Worm (Caenorhabditis elegans): ENCODE results near the gene Y105C5B.5.

The Y105C5B.5 gene

DNA sequence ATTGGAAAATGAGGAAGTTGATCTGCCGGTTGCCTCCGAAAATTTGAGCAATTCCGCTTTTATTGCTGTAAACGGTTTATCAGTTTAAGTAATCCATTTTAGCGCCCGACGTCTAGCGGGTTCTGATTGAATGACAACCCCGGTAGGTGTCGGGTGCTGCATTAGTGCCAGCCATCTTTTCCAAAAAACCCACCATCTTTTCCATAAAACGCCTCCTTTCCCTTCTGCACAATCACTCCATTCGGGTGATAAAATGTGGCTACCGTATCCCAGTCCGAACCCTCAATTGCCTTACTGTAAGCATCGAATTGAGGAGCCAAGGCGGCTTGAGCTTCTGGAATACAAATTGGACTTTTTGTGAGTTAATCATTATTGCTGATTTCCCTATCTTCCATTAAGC lies 867 bp downstream of the Y105C5B.5 start:
- TF ChIP-seq mep-1 (tag; optimal IDR thresholded peaks at IDR 0.05) (no peak), nhr-2 (tag; optimal IDR thresholded peaks at IDR 0.05) (no peak), ceh-83 (GFP tag; optimal IDR thresholded peaks at IDR 0.05) (no peak), bed-3 (GFP tag; optimal IDR thresholded peaks at IDR 0.05) (no peak), hlh-1 (tag; optimal IDR thresholded peaks at IDR 0.05) (no peak), drap-1 (GFP tag; optimal IDR thresholded peaks at IDR 0.05) (no peak), elt-3 (tag; optimal IDR thresholded peaks at IDR 0.05) (no peak), nhr-237 (tag; optimal IDR thresholded peaks at IDR 0.05) (no peak), snpc-4 (tag; optimal IDR thresholded peaks at IDR 0.05) (no peak), zip-8 (tag; optimal IDR thresholded peaks at IDR 0.05) (no peak), unc-62 (GFP tag; optimal IDR thresholded peaks at IDR 0.05) (no peak), ham-2 (GFP tag; optimal IDR thresholded peaks at IDR 0.05) (no peak), tbx-8 (GFP tag; optimal IDR thresholded peaks at IDR 0.05) (no peak), nhr-12 (tag; optimal IDR thresholded peaks at IDR 0.05) (no peak)

- no peak for TF ChIP-seq hlh-1 (tag; optimal IDR thresholded peaks at IDR 0.05)
- no peak for TF ChIP-seq mep-1 (tag; optimal IDR thresholded peaks at IDR 0.05)
- TF ChIP-seq M03D4.4 (tag; optimal IDR thresholded peaks at IDR 0.05): no peak
- TF ChIP-seq nhr-237 (tag; optimal IDR thresholded peaks at IDR 0.05): no peak
- TF ChIP-seq elt-1 (tag; optimal IDR thresholded peaks at IDR 0.05; ENCODE audit: borderline replicate concordance, insufficient read depth): no peak
- no peak for TF ChIP-seq mab-5 (tag; optimal IDR thresholded peaks at IDR 0.05)
Observed at ce11 chrIV:15894819-15895218, 6.2 kb downstream of the Y105C5B.5 start.

DNA sequence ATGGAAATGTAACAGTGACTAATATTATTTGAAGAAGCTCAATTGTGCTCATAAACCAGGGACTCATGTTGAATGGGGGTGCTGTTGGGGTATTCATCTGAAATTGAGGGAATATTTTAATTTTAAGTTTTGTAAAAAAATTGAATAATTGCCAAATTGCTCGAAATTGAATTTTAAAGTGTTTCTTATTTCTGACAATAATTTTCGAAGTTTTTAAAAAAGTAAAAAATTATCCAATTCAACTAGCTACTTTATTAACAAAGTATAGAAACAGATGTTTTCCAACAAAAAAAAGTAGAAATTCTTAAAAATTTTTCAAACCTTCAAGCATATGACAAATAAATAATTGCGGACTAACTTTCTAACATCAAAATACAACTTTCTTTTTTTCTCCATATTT lies 6.9 kb downstream of the Y105C5B.5 start, which contains the start of gene srv-14:
Gene srv-14 (minus strand): TSS at position 101 of the 400 bp plus-strand sequence.
- no peak for TF ChIP-seq ceh-83 (GFP tag; optimal IDR thresholded peaks at IDR 0.05)
- TF ChIP-seq nhr-237 (tag; optimal IDR thresholded peaks at IDR 0.05): no peak
- no peak for TF ChIP-seq ceh-39 (tag; optimal IDR thresholded peaks at IDR 0.05)
- no peak for TF ChIP-seq nhr-28 (tag; optimal IDR thresholded peaks at IDR 0.05)
- no peak for TF ChIP-seq flh-1 (GFP tag; optimal IDR thresholded peaks at IDR 0.05)
- no peak for TF ChIP-seq nhr-2 (tag; optimal IDR thresholded peaks at IDR 0.05)
- no peak for TF ChIP-seq unc-39 (tag; optimal IDR thresholded peaks at IDR 0.05)
- no peak for TF ChIP-seq ces-1 (GFP tag; optimal IDR thresholded peaks at IDR 0.05)
- no peak for TF ChIP-seq elt-1 (tag; optimal IDR thresholded peaks at IDR 0.05; ENCODE audit: borderline replicate concordance, insufficient read depth)
- TF ChIP-seq tbx-8 (GFP tag; optimal IDR thresholded peaks at IDR 0.05): no peak
- no peak for TF ChIP-seq nhr-76 (tag; optimal IDR thresholded peaks at IDR 0.05)
- TF ChIP-seq bed-3 (GFP tag; optimal IDR thresholded peaks at IDR 0.05): no peak
- TF ChIP-seq sem-2 (GFP tag; optimal IDR thresholded peaks at IDR 0.05): no peak

DNA sequence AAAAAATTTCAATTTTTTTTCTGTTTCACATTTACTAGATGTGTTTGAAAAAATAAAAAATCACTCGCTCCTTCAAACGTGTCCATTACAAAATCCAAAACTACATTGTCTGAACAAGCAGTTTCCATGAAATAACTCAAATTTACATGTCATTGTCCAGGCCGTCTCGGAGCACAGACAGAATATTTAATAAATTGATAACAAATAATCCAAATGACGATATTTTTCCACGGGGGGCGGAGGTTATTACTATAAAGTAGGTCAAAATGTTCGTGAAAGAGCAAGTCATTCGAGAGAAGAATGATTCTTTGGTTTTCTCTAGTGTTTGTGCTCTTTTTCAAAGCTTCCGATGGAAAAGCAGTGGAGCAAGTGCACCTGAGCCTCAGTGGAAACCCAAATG lies 17.1 kb downstream of the Y105C5B.5 start, which contains the start of gene Y105C5B.3:
Gene Y105C5B.3 (plus strand): TSS at position 301 of the 400 bp plus-strand sequence.
- TF ChIP-seq ceh-83 (GFP tag; optimal IDR thresholded peaks at IDR 0.05) (no peak), lin-13 (tag; optimal IDR thresholded peaks at IDR 0.05) (no peak)

DNA sequence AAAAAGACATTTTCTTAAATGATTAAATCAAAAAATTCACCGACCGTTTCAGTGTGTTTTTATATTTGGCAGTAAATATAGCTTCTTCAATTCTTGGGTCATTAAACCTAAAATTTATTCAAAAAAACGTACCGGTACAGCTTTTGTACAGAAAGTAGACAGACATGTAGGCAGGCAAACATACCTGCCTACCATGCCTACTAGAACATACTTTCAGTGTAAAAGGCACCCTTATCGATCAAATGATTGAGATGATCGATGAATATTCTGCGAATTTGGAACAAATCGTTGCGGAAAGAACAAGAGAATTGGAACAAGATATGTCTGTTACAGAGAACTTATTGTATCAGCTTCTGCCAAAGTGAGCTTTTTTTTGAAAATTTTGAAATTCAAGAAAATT lies 20.9 kb downstream of the Y105C5B.5 start:
- TF ChIP-seq nhr-237 (tag; optimal IDR thresholded peaks at IDR 0.05): no peak
- TF ChIP-seq nhr-12 (tag; optimal IDR thresholded peaks at IDR 0.05): no peak
- TF ChIP-seq sptf-1 (tag; optimal IDR thresholded peaks at IDR 0.05): no peak
- no peak for TF ChIP-seq ztf-11 (tag; optimal IDR thresholded peaks at IDR 0.05)
- no peak for TF ChIP-seq ceh-83 (GFP tag; optimal IDR thresholded peaks at IDR 0.05)
- no peak for TF ChIP-seq M03D4.4 (tag; optimal IDR thresholded peaks at IDR 0.05)

DNA sequence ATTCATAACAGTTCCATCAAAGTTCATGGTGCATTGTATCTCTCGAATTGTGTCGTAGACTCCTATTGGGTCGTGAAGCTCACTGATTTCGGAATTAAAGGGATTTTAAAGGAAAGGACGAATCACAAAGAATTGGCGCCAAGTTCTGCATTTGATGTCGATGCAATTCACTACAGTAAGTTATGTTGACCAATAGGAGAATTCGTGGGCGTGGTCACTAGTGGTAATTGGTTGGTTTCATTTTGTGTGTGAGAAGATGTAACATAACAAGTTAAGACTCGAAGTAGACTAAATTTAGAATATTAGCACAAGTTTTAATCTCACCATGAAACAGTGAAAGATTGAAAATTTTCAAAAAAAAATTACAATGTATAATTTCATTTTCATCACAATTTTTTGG lies 22.8 kb downstream of the Y105C5B.5 start:
- no peak for TF ChIP-seq elt-3 (tag; optimal IDR thresholded peaks at IDR 0.05)
- TF ChIP-seq mep-1 (tag; optimal IDR thresholded peaks at IDR 0.05): no peak
- TF ChIP-seq blmp-1 (tag; optimal IDR thresholded peaks at IDR 0.05): no peak
- no peak for TF ChIP-seq ceh-43 (GFP tag; optimal IDR thresholded peaks at IDR 0.05)
- TF ChIP-seq ceh-83 (GFP tag; optimal IDR thresholded peaks at IDR 0.05): no peak
- no peak for TF ChIP-seq unc-62 (GFP tag; optimal IDR thresholded peaks at IDR 0.05)
- no peak for TF ChIP-seq zip-8 (tag; optimal IDR thresholded peaks at IDR 0.05)
- no peak for TF ChIP-seq ztf-11 (tag; optimal IDR thresholded peaks at IDR 0.05)
- TF ChIP-seq ces-1 (GFP tag; optimal IDR thresholded peaks at IDR 0.05): no peak
- TF ChIP-seq bed-3 (GFP tag; optimal IDR thresholded peaks at IDR 0.05): no peak
- TF ChIP-seq ceh-39 (tag; optimal IDR thresholded peaks at IDR 0.05): no peak
- no peak for TF ChIP-seq unc-39 (tag; optimal IDR thresholded peaks at IDR 0.05)
- no peak for TF ChIP-seq lin-13 (tag; optimal IDR thresholded peaks at IDR 0.05)
- no peak for TF ChIP-seq mls-2 (tag; optimal IDR thresholded peaks at IDR 0.05)

Measured in whole organism, mixed stage, embryonic.